Worm (Caenorhabditis elegans): ENCODE results near the gene ent-2.

DNA sequence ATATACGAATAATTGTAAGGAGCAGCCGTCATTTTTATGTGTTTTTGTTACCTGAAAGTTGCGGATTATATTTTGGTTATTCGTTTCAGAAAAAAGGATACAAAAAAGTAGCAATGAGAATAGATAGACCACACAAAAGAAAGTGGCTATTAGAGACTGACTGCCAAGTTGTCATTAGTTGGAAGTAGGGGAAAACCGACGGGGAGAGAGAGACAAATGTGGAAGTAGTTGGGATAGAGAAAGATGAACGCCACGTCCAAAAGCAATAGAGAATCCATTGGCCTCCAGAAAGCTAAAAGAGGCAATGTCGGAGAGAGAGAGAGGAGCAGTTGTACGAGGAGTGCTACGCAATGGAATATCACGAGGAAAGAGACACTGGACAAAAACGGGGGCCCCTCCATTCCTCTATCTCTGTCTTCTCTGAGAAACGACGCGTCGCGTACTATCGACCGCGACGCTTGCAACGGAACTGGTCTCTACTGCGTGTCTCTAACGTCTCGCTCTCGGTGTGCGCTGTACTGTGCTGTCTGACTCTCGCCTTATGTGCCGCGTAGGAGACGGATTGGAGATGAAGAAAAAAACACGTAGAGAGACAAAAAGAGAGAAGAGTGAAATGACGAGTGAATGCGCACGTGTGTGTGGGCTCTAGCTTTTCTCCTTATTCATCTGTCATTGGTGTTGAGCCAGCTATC, 5.9 kb downstream of the ent-2 start, which contains the start of gene rab-14:
- TF ChIP-seq ets-5 (GFP tag; IDR thresholded peaks at IDR 0.05) (no peak), ceh-82 (tag; optimal IDR thresholded peaks at IDR 0.05) (peak; percentile 54 to 89 (median 54)), egl-13 (tag; optimal IDR thresholded peaks at IDR 0.05) (peak; percentile 74), lsy-2 (tag; optimal IDR thresholded peaks at IDR 0.05) (peak; percentile 55 to 79), ztf-11 (tag; optimal IDR thresholded peaks at IDR 0.05) (no peak)

Measured in whole organism, L1 larva.